Worm (Caenorhabditis elegans) whole organism, L4/young adult: ENCODE results near the gene clec-85.

Experiments used
- W03F9.2 ChIP-seq: fragments of 150-350 bp; optimal IDR thresholded peaks from 2 replicates; lab custom pipeline; 2014; ENCODE audit warnings: missing biosample characterization, missing genetic modification characterization
- him-1 ChIP-seq: sonication (generic microtip); optimal IDR thresholded peaks from 2 replicates; lab custom pipeline; 2016; ENCODE audit warnings: missing genotype, missing genetic modification reagents, missing genetic modification characterization, missing compliant biosample characterization

DNA sequence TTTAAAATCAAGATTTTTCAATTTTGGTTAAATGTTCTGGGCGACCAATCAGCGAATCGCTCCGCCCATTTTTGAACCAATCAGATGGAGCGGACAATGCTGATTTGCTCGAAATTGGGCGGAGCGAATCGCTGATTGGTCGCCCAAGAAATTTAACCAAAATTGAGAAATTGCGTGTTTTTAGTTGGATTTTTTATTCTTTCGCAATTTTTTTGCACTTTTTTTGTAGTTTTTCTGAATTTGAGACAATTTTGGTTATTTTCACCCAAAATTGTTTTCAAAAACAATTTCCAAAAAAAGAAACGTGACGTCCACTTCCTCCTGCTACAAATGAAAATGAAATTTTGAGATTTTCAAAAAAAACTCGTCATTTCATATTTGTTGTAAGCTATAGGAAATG, 36.0 kb downstream of the clec-85 start, which contains the start of gene dml-1:
- TF ChIP-seq W03F9.2 (tag; lab: Kevin White, UChicago) (no peak), him-1 (tag; lab: Kevin White, UChicago) (no peak)
